Worm (Caenorhabditis elegans) whole organism, late embryonic: Measurements from ENCODE around the gene slcr-46.3.

Experiments used
- F13H6.1 ChIP-seq: sonication (generic microtip); optimal IDR thresholded peaks from 2 replicates; lab custom pipeline; 2016; ENCODE audit warnings: missing genetic modification characterization, missing compliant biosample characterization
- K09A11.1 ChIP-seq: sonication (generic microtip); optimal IDR thresholded peaks from 2 replicates; lab custom pipeline; 2017; ENCODE audit warnings: antibody characterized with exemption, mild to moderate bottlenecking, missing genetic modification characterization, missing compliant biosample characterization; ENCODE audit not compliant: insufficient read depth
- T23F11.4 ChIP-seq: fragments of 200-800 bp; sonication (Bioruptor generic); optimal IDR thresholded peaks from 2 replicates; lab custom pipeline; 2018; ENCODE audit warnings: mild to moderate bottlenecking, missing genetic modification characterization, missing compliant biosample characterization
- ceh-18 ChIP-seq: sonication (generic microtip); optimal IDR thresholded peaks from 2 replicates; lab custom pipeline; 2016; ENCODE audit warnings: missing genetic modification characterization, missing compliant biosample characterization
- ceh-19 ChIP-seq: fragments of 200-800 bp; sonication (Bioruptor generic); optimal IDR thresholded peaks from 2 replicates; lab custom pipeline; 2018; ENCODE audit warnings: mild to moderate bottlenecking, missing genetic modification characterization, missing compliant biosample characterization
- ceh-2 ChIP-seq: sonication (generic microtip); optimal IDR thresholded peaks from 2 replicates; lab custom pipeline; 2016; ENCODE audit warnings: missing genotype, missing genetic modification characterization, missing compliant biosample characterization
- ceh-24 ChIP-seq: sonication (generic microtip); optimal IDR thresholded peaks from 2 replicates; lab custom pipeline; 2016; ENCODE audit warnings: mild to moderate bottlenecking, missing genetic modification characterization, missing compliant biosample characterization
- ceh-31 ChIP-seq: sonication (generic microtip); optimal IDR thresholded peaks from 2 replicates; lab custom pipeline; 2016; ENCODE audit warnings: missing genetic modification characterization, missing compliant biosample characterization
- ceh-34 ChIP-seq: sonication (generic microtip); optimal IDR thresholded peaks from 2 replicates; lab custom pipeline; 2016; ENCODE audit warnings: mild to moderate bottlenecking, missing genetic modification characterization, missing compliant biosample characterization
- ceh-48 ChIP-seq: sonication (generic microtip); optimal IDR thresholded peaks from 2 replicates; lab custom pipeline; 2016; ENCODE audit warnings: missing genetic modification characterization, inconsistent platforms, missing compliant biosample characterization
- ceh-6 ChIP-seq: fragments of 200-800 bp; sonication (Bioruptor generic); optimal IDR thresholded peaks from 2 replicates; lab custom pipeline; 2018; ENCODE audit warnings: mild to moderate bottlenecking, missing genetic modification characterization, missing compliant biosample characterization
- ceh-9 ChIP-seq: sonication (generic microtip); optimal IDR thresholded peaks from 2 replicates; lab custom pipeline; 2016; ENCODE audit warnings: mild to moderate bottlenecking, missing genetic modification characterization, inconsistent platforms, missing compliant biosample characterization
- dmd-4 ChIP-seq: sonication (generic microtip); optimal IDR thresholded peaks from 2 replicates; lab custom pipeline; 2016; ENCODE audit warnings: borderline replicate concordance, missing genetic modification characterization, missing compliant biosample characterization
- elt-2 ChIP-seq: sonication (generic microtip); optimal IDR thresholded peaks from 2 replicates; lab custom pipeline; 2016; ENCODE audit warnings: missing genetic modification reagents, missing genetic modification characterization, missing compliant biosample characterization
- fkh-10 ChIP-seq: fragments of 150-350 bp; optimal IDR thresholded peaks from 2 replicates; lab custom pipeline; 2014; ENCODE audit warnings: missing biosample characterization, missing genetic modification reagents, missing genetic modification characterization
- gmeb-2 ChIP-seq: sonication (generic microtip); optimal IDR thresholded peaks from 2 replicates; lab custom pipeline; 2016; ENCODE audit warnings: missing genetic modification characterization, inconsistent platforms, missing compliant biosample characterization
- hlh-15 ChIP-seq: sonication (generic microtip); optimal IDR thresholded peaks from 2 replicates; lab custom pipeline; 2016; ENCODE audit warnings: missing genetic modification characterization, missing compliant biosample characterization
- hlh-30 ChIP-seq: sonication (generic microtip); optimal IDR thresholded peaks from 2 replicates; lab custom pipeline; 2017; ENCODE audit warnings: antibody characterized with exemption, missing genetic modification characterization, missing compliant biosample characterization; ENCODE audit not compliant: insufficient read depth
- hlh-8 ChIP-seq: sonication (generic microtip); optimal IDR thresholded peaks from 2 replicates; lab custom pipeline; 2016; ENCODE audit warnings: missing genotype, missing genetic modification characterization, missing compliant biosample characterization
- nfya-1 ChIP-seq: sonication (generic microtip); optimal IDR thresholded peaks from 2 replicates; lab custom pipeline; 2017; ENCODE audit warnings: missing genetic modification characterization, mild to moderate bottlenecking, missing compliant biosample characterization, antibody characterized with exemption, moderate library complexity
- nhr-11 ChIP-seq: fragments of 150-350 bp; optimal IDR thresholded peaks from 2 replicates; lab custom pipeline; 2014; ENCODE audit warnings: missing biosample characterization, missing genetic modification characterization
- pag-3 ChIP-seq: sonication (generic microtip); optimal IDR thresholded peaks from 2 replicates; lab custom pipeline; 2016; ENCODE audit warnings: missing compliant biosample characterization, missing genetic modification characterization, borderline replicate concordance
- pax-1 ChIP-seq: fragments of 150-350 bp; optimal IDR thresholded peaks from 2 replicates; lab custom pipeline; 2014; ENCODE audit warnings: missing biosample characterization, missing genetic modification characterization
- pha-2 ChIP-seq: sonication (generic microtip); optimal IDR thresholded peaks from 2 replicates; lab custom pipeline; 2017; ENCODE audit warnings: mild to moderate bottlenecking, missing genetic modification characterization, missing compliant biosample characterization
- pqm-1 ChIP-seq: sonication (generic microtip); optimal IDR thresholded peaks from 2 replicates; lab custom pipeline; 2016; ENCODE audit warnings: missing genetic modification characterization, missing compliant biosample characterization
- pros-1 ChIP-seq: fragments of 150-350 bp; optimal IDR thresholded peaks from 2 replicates; lab custom pipeline; 2014; ENCODE audit warnings: missing biosample characterization, missing genetic modification reagents, missing genetic modification characterization
- ref-2 ChIP-seq: sonication (generic microtip); optimal IDR thresholded peaks from 2 replicates; lab custom pipeline; 2016; ENCODE audit warnings: missing genetic modification characterization, missing compliant biosample characterization
- syd-9 ChIP-seq: sonication (generic microtip); optimal IDR thresholded peaks from 2 replicates; lab custom pipeline; 2016; ENCODE audit warnings: mild to moderate bottlenecking, missing genetic modification characterization, moderate library complexity, missing compliant biosample characterization
- tbx-2 ChIP-seq: sonication (generic microtip); optimal IDR thresholded peaks from 2 replicates; lab custom pipeline; 2016; ENCODE audit warnings: missing genetic modification characterization, missing compliant biosample characterization
- unc-3 ChIP-seq, 2 experiments: fragments of 200-800 bp in 1 of 2; sonication (Bioruptor generic) in 1 of 2; sonication (generic microtip) in 1 of 2; conservative IDR thresholded peaks in 1 of 2; optimal IDR thresholded peaks in 1 of 2; 2 replicates each; pipeline versions ENCODE4 v1.3.6 to Lab custom; 2016 to 2022; ENCODE audit warnings: missing compliant biosample characterization in 2 of 2, missing genetic modification characterization in 2 of 2, missing genetic modification reagents in 1 of 2
- unc-55 ChIP-seq: sonication (generic microtip); optimal IDR thresholded peaks from 2 replicates; lab custom pipeline; 2017; ENCODE audit warnings: missing biosample characterization, missing genetic modification reagents, missing genetic modification characterization
- unc-86 ChIP-seq: sonication (generic microtip); optimal IDR thresholded peaks from 2 replicates; lab custom pipeline; 2016; ENCODE audit warnings: missing genetic modification characterization, missing compliant biosample characterization

The slcr-46.3 gene

ce11 chrV:9724021-9724671, at the start of gene slcr-46.3:
Gene slcr-46.3 (minus strand): TSS chrV:9724106.
- TF ChIP-seq ceh-34 (tag; lab: Kevin White, UChicago), result peak; percentile 50
- peak; percentile 77 for TF ChIP-seq pax-1 (tag; lab: Kevin White, UChicago)
- peak; percentile 36 for TF ChIP-seq ref-2 (tag; lab: Kevin White, UChicago)
- peak; percentile 12 for TF ChIP-seq tbx-2 (tag; lab: Kevin White, UChicago)
- no peak for TF ChIP-seq hlh-8
- peak; percentile 27 for TF ChIP-seq hlh-30 (tag; lab: Kevin White, UChicago)
- no peak for TF ChIP-seq unc-86
- TF ChIP-seq nfya-1 (tag; lab: Kevin White, UChicago), result peak; percentile 13

DNA sequence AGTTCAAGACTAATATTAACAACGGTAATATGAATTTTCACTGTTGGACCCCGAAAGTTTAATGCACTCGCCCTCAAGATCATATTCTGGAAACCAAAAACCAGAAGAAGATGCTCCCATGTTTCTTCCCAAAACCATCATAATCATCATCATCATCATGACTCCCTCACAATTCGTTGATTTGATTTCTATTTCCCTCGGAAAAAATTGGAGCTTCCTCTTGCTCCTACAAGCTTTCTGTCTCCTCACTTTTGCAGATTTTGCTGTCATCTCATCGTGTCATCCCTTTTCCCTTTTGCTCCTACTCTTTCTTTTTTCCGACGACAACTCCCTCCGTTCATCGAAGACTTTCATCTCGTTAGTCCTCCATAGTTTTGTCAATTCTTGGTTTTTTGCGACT, 48.1 kb upstream of the slcr-46.3 start, which contains the start of gene F46B6.2:
F46B6.2 (plus strand) TSS at position 316 of the 400 bp plus-strand sequence.
- TF ChIP-seq ceh-34 (tag; lab: Kevin White, UChicago) (no peak), ceh-24 (tag; lab: Kevin White, UChicago) (no peak), pha-2 (tag; lab: Kevin White, UChicago) (no peak), hlh-15 (no peak), tbx-2 (tag; lab: Kevin White, UChicago) (no peak), gmeb-2 (tag; lab: Kevin White, UChicago) (no peak), pag-3 (tag; lab: Kevin White, UChicago) (no peak), dmd-4 (tag; lab: Kevin White, UChicago) (no peak), K09A11.1 (tag; lab: Kevin White, UChicago) (no peak), ceh-19 (GFP tag; lab: Kevin White, UChicago) (no peak), syd-9 (no peak), unc-86 (no peak), ceh-18 (tag; lab: Kevin White, UChicago) (no peak), ceh-48 (tag; lab: Kevin White, UChicago) (no peak), elt-2 (no peak)

DNA sequence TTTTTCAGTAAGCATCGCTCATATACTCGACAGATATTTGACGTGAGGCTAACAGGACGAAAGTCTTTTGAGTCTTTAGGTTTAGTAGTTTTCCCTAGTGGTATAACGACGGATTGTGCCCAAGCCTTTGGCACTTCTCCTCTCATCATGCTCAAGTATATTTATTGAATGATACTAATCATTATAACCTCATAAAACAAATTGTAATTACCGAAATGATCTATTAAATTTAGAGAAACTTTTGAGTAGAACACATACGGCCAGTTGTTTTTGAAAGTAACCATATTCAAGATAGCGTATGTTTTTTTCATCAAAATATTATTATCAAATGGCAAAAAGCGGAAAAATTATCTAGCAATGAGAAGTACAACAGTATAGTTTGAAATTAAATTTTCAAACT, 47.4 kb upstream of the slcr-46.3 start:
- no peak for TF ChIP-seq ceh-9 (tag; lab: Kevin White, UChicago)
- TF ChIP-seq fkh-10 (GFP tag; lab: Kevin White, UChicago), result no peak
- no peak for TF ChIP-seq tbx-2 (tag; lab: Kevin White, UChicago)
- no peak for TF ChIP-seq ceh-6 (GFP tag; lab: Kevin White, UChicago)
- no peak for TF ChIP-seq pha-2 (tag; lab: Kevin White, UChicago)
- no peak for TF ChIP-seq ceh-31 (tag; lab: Kevin White, UChicago)
- TF ChIP-seq dmd-4 (tag; lab: Kevin White, UChicago), result no peak
- no peak for TF ChIP-seq F13H6.1 (tag; lab: Kevin White, UChicago)
- no peak for TF ChIP-seq ceh-2 (tag; lab: Kevin White, UChicago)
- TF ChIP-seq K09A11.1 (tag; lab: Kevin White, UChicago), result no peak
- TF ChIP-seq pax-1 (tag; lab: Kevin White, UChicago), result no peak
- no peak for TF ChIP-seq unc-3 (GFP tag; conservative IDR thresholded peaks at IDR 0.05; lab: Robert Waterston, UW)
- TF ChIP-seq unc-3 (tag; optimal IDR thresholded peaks at IDR 0.05; lab: Kevin White, UChicago), result no peak
- TF ChIP-seq pros-1 (tag; lab: Kevin White, UChicago), result no peak
- TF ChIP-seq T23F11.4 (GFP tag; lab: Kevin White, UChicago), result no peak
- no peak for TF ChIP-seq elt-2
- no peak for TF ChIP-seq pqm-1
- no peak for TF ChIP-seq nhr-11 (tag; lab: Kevin White, UChicago)
- no peak for TF ChIP-seq unc-55 (GFP tag; lab: Kevin White, UChicago)
